Fruit fly (Drosophila melanogaster) whole organism, embryonic: ENCODE results near the gene Oscillin.

Experiments
- ATbp ChIP-seq: fragments of 200-800 bp; sonication (Bioruptor generic); optimal IDR thresholded peaks from 2 replicates; lab custom pipeline; 2017; ENCODE audit warnings: missing biosample characterization, mild to moderate bottlenecking, missing genetic modification characterization, missing genetic modification reagents
- Awh ChIP-seq: fragments of 200-800 bp; sonication (Bioruptor generic); IDR thresholded peaks from 2 replicates; pipeline ENCODE4, ENCODE4 v1.3.6; 2022; ENCODE audit warnings: missing biosample characterization, missing genetic modification characterization
- BEAF-32 ChIP-seq: fragments of 200-800 bp; sonication (Bioruptor generic); optimal IDR thresholded peaks from 3 replicates; lab custom pipeline; 2017; ENCODE audit warnings: missing biosample characterization, missing genetic modification characterization, mild to moderate bottlenecking, moderate library complexity, missing genetic modification reagents
- Bteb2 ChIP-seq: fragments of 200-800 bp; sonication (Bioruptor generic); optimal IDR thresholded peaks from 2 replicates; lab custom pipeline; 2016; ENCODE audit warnings: missing biosample characterization, missing genetic modification characterization
- CG10431 ChIP-seq: fragments of 200-800 bp; sonication (Bioruptor generic); optimal IDR thresholded peaks from 3 replicates; lab custom pipeline; 2018; ENCODE audit warnings: missing biosample characterization, mild to moderate bottlenecking, missing genetic modification characterization
- CG10654 ChIP-seq: fragments of 200-800 bp; sonication (Bioruptor generic); optimal IDR thresholded peaks from 2 replicates; lab custom pipeline; 2016; ENCODE audit warnings: missing biosample characterization, missing genetic modification characterization
- CG11696 ChIP-seq: fragments of 200-800 bp; sonication (Bioruptor generic); IDR thresholded peaks from 2 replicates; pipeline ENCODE4 v1.3.6; 2022; ENCODE audit warnings: missing biosample characterization, missing genetic modification characterization
- CG12744 ChIP-seq: fragments of 200-800 bp; sonication (Bioruptor generic); optimal IDR thresholded peaks from 2 replicates; lab custom pipeline; 2016; ENCODE audit warnings: missing biosample characterization, missing genetic modification characterization
- CG13894 ChIP-seq: fragments of 200-800 bp; sonication (Bioruptor generic); optimal IDR thresholded peaks from 3 replicates; lab custom pipeline; 2018; ENCODE audit warnings: missing biosample characterization, mild to moderate bottlenecking, missing genetic modification characterization, moderate library complexity
- CG14050 ChIP-seq: fragments of 200-800 bp; sonication (Bioruptor generic); IDR thresholded peaks from 3 replicates; pipeline ENCODE4 v1.3.6; 2022; ENCODE audit warnings: missing biosample characterization, missing genetic modification characterization
- CG1529 ChIP-seq: fragments of 200-800 bp; sonication (Bioruptor generic); optimal IDR thresholded peaks from 3 replicates; lab custom pipeline; 2018; ENCODE audit warnings: missing biosample characterization, missing genetic modification characterization
- CG18262 ChIP-seq: fragments of 200-800 bp; optimal IDR thresholded peaks from 3 replicates; lab custom pipeline; 2019; ENCODE audit warnings: missing biosample characterization, mild to moderate bottlenecking, missing genetic modification characterization, moderate library complexity
- CG2120 ChIP-seq: fragments of 200-800 bp; sonication (Bioruptor generic); optimal IDR thresholded peaks from 3 replicates; lab custom pipeline; 2016; ENCODE audit warnings: missing biosample characterization, missing genetic modification characterization
- CG2678 ChIP-seq: fragments of 200-800 bp; sonication (Bioruptor generic); optimal IDR thresholded peaks from 3 replicates; lab custom pipeline; 2019; ENCODE audit warnings: missing biosample characterization, mild to moderate bottlenecking, missing genetic modification characterization, moderate library complexity
- CG42726 ChIP-seq: fragments of 200-800 bp; sonication (Bioruptor generic); IDR thresholded peaks from 2 replicates; pipeline ENCODE4 v1.3.6; 2022; ENCODE audit warnings: missing biosample characterization, missing genetic modification characterization; ENCODE audit not compliant: partially characterized antibody
- CG4404 ChIP-seq: fragments of 200-800 bp; sonication (Bioruptor generic); IDR thresholded peaks from 2 replicates; pipeline ENCODE4 v1.3.6; 2022; ENCODE audit warnings: missing biosample characterization, missing genetic modification characterization
- CG6175 ChIP-seq: fragments of 200-800 bp; sonication (Bioruptor generic); IDR thresholded peaks from 3 replicates; pipeline ENCODE4 v1.3.6; 2022; ENCODE audit warnings: missing biosample characterization, missing genetic modification characterization
- CG6791 ChIP-seq: fragments of 200-800 bp; sonication (Bioruptor generic); IDR thresholded peaks from 3 replicates; pipeline ENCODE4 v1.3.6; 2022; ENCODE audit warnings: missing biosample characterization, missing genetic modification characterization; ENCODE audit not compliant: partially characterized antibody
- CG9932 ChIP-seq: fragments of 200-800 bp; sonication (Bioruptor generic); IDR thresholded peaks from 2 replicates; pipeline ENCODE4 v1.3.6; 2022; ENCODE audit warnings: missing biosample characterization, missing genetic modification characterization
- Deaf1 ChIP-seq: fragments of 200-800 bp; optimal IDR thresholded peaks from 3 replicates; lab custom pipeline; 2019; ENCODE audit warnings: missing biosample characterization, mild to moderate bottlenecking, missing genetic modification characterization, moderate library complexity
- Dp ChIP-seq: fragments of 200-800 bp; sonication (Bioruptor generic); optimal IDR thresholded peaks from 2 replicates; lab custom pipeline; 2018; ENCODE audit warnings: missing biosample characterization, mild to moderate bottlenecking, missing genetic modification characterization, moderate library complexity
- Fer2 ChIP-seq: fragments of 200-800 bp; sonication (Bioruptor generic); optimal IDR thresholded peaks from 2 replicates; lab custom pipeline; 2018; ENCODE audit warnings: missing biosample characterization, mild to moderate bottlenecking, missing genetic modification characterization, moderate library complexity
- Fer3 ChIP-seq: fragments of 200-800 bp; sonication (Bioruptor generic); optimal IDR thresholded peaks from 2 replicates; lab custom pipeline; 2018; ENCODE audit warnings: missing biosample characterization, mild to moderate bottlenecking, missing genetic modification characterization, moderate library complexity
- HmgZ ChIP-seq: fragments of 200-800 bp; sonication (Bioruptor generic); optimal IDR thresholded peaks from 2 replicates; lab custom pipeline; 2018; ENCODE audit warnings: missing biosample characterization, mild to moderate bottlenecking, missing genetic modification characterization
- Jarid2 ChIP-seq: fragments of 200-800 bp; sonication (Bioruptor generic); optimal IDR thresholded peaks from 3 replicates; lab custom pipeline; 2017; ENCODE audit warnings: mild to moderate bottlenecking, missing biosample characterization, missing genetic modification reagents, missing genetic modification characterization
- Max ChIP-seq: fragments of 200-800 bp; sonication (Bioruptor generic); optimal IDR thresholded peaks from 2 replicates; lab custom pipeline; 2016; ENCODE audit warnings: missing biosample characterization, mild to moderate bottlenecking, missing genetic modification characterization
- Mes4 ChIP-seq: fragments of 200-800 bp; sonication (Bioruptor generic); optimal IDR thresholded peaks from 2 replicates; lab custom pipeline; 2016; ENCODE audit warnings: missing biosample characterization, missing genetic modification characterization
- PHDP ChIP-seq: fragments of 200-800 bp; sonication (Bioruptor generic); optimal IDR thresholded peaks from 3 replicates; lab custom pipeline; 2018; ENCODE audit warnings: missing biosample characterization, mild to moderate bottlenecking, missing genetic modification characterization, moderate library complexity
- Ptx1 ChIP-seq: fragments of 200-800 bp; sonication (Bioruptor generic); IDR thresholded peaks from 2 replicates; pipeline ENCODE4 v1.3.6; 2022; ENCODE audit warnings: missing biosample characterization, missing genetic modification characterization
- Tbp ChIP-seq: fragments of >200 bp; optimal IDR thresholded peaks from 2 replicates; lab custom pipeline; 2018; ENCODE audit warnings: missing biosample characterization, missing genetic modification characterization
- chn ChIP-seq: fragments of 200-800 bp; sonication (Bioruptor generic); optimal IDR thresholded peaks from 2 replicates; lab custom pipeline; 2016; ENCODE audit warnings: missing biosample characterization, missing genetic modification characterization
- dm ChIP-seq: fragments of 200-800 bp; sonication (Bioruptor generic); optimal IDR thresholded peaks from 3 replicates; lab custom pipeline; 2016; ENCODE audit warnings: missing biosample characterization, missing genetic modification characterization
- dmrt99B ChIP-seq: fragments of 200-800 bp; sonication (Bioruptor generic); optimal IDR thresholded peaks from 2 replicates; lab custom pipeline; 2018; ENCODE audit warnings: missing biosample characterization, mild to moderate bottlenecking, missing genetic modification characterization, moderate library complexity
- gro ChIP-seq: fragments of 200-800 bp; sonication (Bioruptor generic); optimal IDR thresholded peaks from 2 replicates; lab custom pipeline; 2016; ENCODE audit warnings: missing biosample characterization, missing genetic modification characterization
- ham ChIP-seq: fragments of 200-800 bp; sonication (Bioruptor generic); IDR thresholded peaks from 2 replicates; pipeline ENCODE4 v1.3.6; 2022; ENCODE audit warnings: missing biosample characterization, missing genetic modification characterization
- hb ChIP-seq: fragments of 200-800 bp; sonication (Bioruptor generic); IDR thresholded peaks from 3 replicates; pipeline ENCODE4 v1.3.6; 2022; ENCODE audit warnings: missing biosample characterization, missing genetic modification characterization; ENCODE audit not compliant: partially characterized antibody
- ind ChIP-seq: fragments of 200-800 bp; sonication (Bioruptor generic); optimal IDR thresholded peaks from 3 replicates; lab custom pipeline; 2016; ENCODE audit warnings: missing biosample characterization, missing genetic modification characterization
- insv ChIP-seq, 2 experiments: fragments of 200-800 bp; sonication (Bioruptor generic); optimal IDR thresholded peaks; 3 replicates each; lab custom pipeline; 2016 to 2018; ENCODE audit warnings: missing biosample characterization in 2 of 2, missing genetic modification characterization in 2 of 2
- jing ChIP-seq: fragments of 200-800 bp; sonication (Bioruptor generic); optimal IDR thresholded peaks from 2 replicates; lab custom pipeline; 2018; ENCODE audit warnings: missing biosample characterization, mild to moderate bottlenecking, missing genetic modification characterization
- lmd ChIP-seq: fragments of 200-800 bp; sonication (Bioruptor generic); IDR thresholded peaks from 2 replicates; pipeline ENCODE4 v1.3.6; 2022; ENCODE audit warnings: missing biosample characterization, missing genetic modification characterization
- luna ChIP-seq: fragments of 200-800 bp; sonication (Bioruptor generic); optimal IDR thresholded peaks from 2 replicates; lab custom pipeline; 2016; ENCODE audit warnings: missing biosample characterization, missing genetic modification characterization
- nau ChIP-seq: fragments of 200-800 bp; sonication (Bioruptor generic); optimal IDR thresholded peaks from 3 replicates; lab custom pipeline; 2017; ENCODE audit warnings: missing biosample characterization, mild to moderate bottlenecking, missing genetic modification characterization, missing genetic modification reagents
- onecut ChIP-seq: fragments of 200-800 bp; sonication (Bioruptor generic); IDR thresholded peaks from 2 replicates; pipeline ENCODE4 v1.3.6; 2022; ENCODE audit warnings: missing biosample characterization, missing genetic modification characterization
- pnt ChIP-seq: fragments of 200-800 bp; sonication (Bioruptor generic); optimal IDR thresholded peaks from 3 replicates; lab custom pipeline; 2016; ENCODE audit warnings: missing biosample characterization, missing genetic modification characterization
- repo ChIP-seq: fragments of 200-800 bp; sonication (Bioruptor generic); optimal IDR thresholded peaks from 2 replicates; lab custom pipeline; 2016; ENCODE audit warnings: missing biosample characterization, missing genetic modification characterization
- so ChIP-seq: fragments of 200-800 bp; sonication (Bioruptor generic); IDR thresholded peaks from 3 replicates; pipeline ENCODE4 v1.3.6; 2022; ENCODE audit warnings: missing biosample characterization, missing genetic modification characterization
- trh ChIP-seq: fragments of 200-800 bp; sonication (Bioruptor generic); optimal IDR thresholded peaks from 2 replicates; lab custom pipeline; 2016; ENCODE audit warnings: missing biosample characterization, missing genetic modification characterization
- usp ChIP-seq: fragments of >200 bp; optimal IDR thresholded peaks from 2 replicates; lab custom pipeline; 2017; ENCODE audit warnings: missing biosample characterization, missing genetic modification characterization
- vfl ChIP-seq: fragments of 200-800 bp; sonication (Bioruptor generic); optimal IDR thresholded peaks from 2 replicates; lab custom pipeline; 2016; ENCODE audit warnings: missing biosample characterization, missing genetic modification characterization
- wdn ChIP-seq: fragments of 200-800 bp; sonication (Bioruptor generic); IDR thresholded peaks from 2 replicates; pipeline ENCODE4 v1.3.6; 2022; ENCODE audit warnings: missing biosample characterization, missing genetic modification characterization

Gene Oscillin

dm6 chr2L:5523848-5524473 lies 22.9 kb upstream of the Oscillin start, which contains the start of the genes Vps52 and Elp4 (continued):
- TF ChIP-seq Fer3 (tag; lab: Kevin White, UChicago) (peak; percentile 82), CG2678 (no peak), CG11696 (GFP tag; lab: Robert Waterston, UW) (no peak), pnt (peak; percentile 20), dm (GFP tag; lab: Kevin White, UChicago) (peak; percentile 43), chn (GFP tag; lab: Kevin White, UChicago) (peak; percentile 40), Ptx1 (GFP tag; lab: Robert Waterston, UW) (peak; percentile 68), nau (GFP tag; lab: Kevin White, UChicago) (no peak), CG10654 (GFP tag; lab: Kevin White, UChicago) (peak; percentile 65), Jarid2 (no peak), PHDP (tag; lab: Kevin White, UChicago) (peak; percentile 77), insv (GFP tag; optimal IDR thresholded peaks at IDR 0.05; lab: Kevin White, UChicago) (peak in 1 of 2 experiments; percentile 51), CG42726 (GFP tag; lab: Robert Waterston, UW) (peak; percentile 46; the same call in 1 of the 2 replicates), luna (no peak), dmrt99B (tag; lab: Kevin White, UChicago) (no peak), so (GFP tag; lab: Robert Waterston, UW) (peak; percentile 64; the same call in 1 of the 3 replicates), hb (peak; percentile 83), Bteb2 (GFP tag; lab: Kevin White, UChicago) (peak; percentile 68), ATbp (no peak), CG9932 (GFP tag; lab: Robert Waterston, UW) (peak; percentile 76), CG13894 (tag; lab: Kevin White, UChicago) (peak; percentile 78), CG18262 (tag; lab: Kevin White, UChicago) (peak; percentile 81), Dp (GFP tag; lab: Kevin White, UChicago) (peak; percentile 30), Mes4 (GFP tag; lab: Kevin White, UChicago) (peak; percentile 17), jing (GFP tag; lab: Kevin White, UChicago) (no peak), BEAF-32 (GFP tag; lab: Kevin White, UChicago) (peak; percentile 80), Fer2 (peak; percentile 71), HmgZ (tag; lab: Kevin White, UChicago) (peak; percentile 66), CG6791 (GFP tag; lab: Robert Waterston, UW) (peak; percentile 80), CG4404 (GFP tag; lab: Robert Waterston, UW) (peak; percentile 50; the same call in 1 of the 2 replicates), lmd (GFP tag; lab: Robert Waterston, UW) (peak; percentile 70), CG1529 (GFP tag; lab: Kevin White, UChicago) (peak; percentile 27), ind (GFP tag; lab: Kevin White, UChicago) (peak; percentile 78), gro (peak; percentile 56), ham (GFP tag; lab: Robert Waterston, UW) (no peak), Deaf1 (tag; lab: Kevin White, UChicago) (peak; percentile 51), vfl (GFP tag; lab: Kevin White, UChicago) (peak; percentile 37), trh (GFP tag; lab: Kevin White, UChicago) (peak; percentile 66), CG12744 (peak; percentile 42), repo (GFP tag; lab: Kevin White, UChicago) (no peak), CG6175 (GFP tag; lab: Robert Waterston, UW) (no peak), Max (GFP tag; lab: Kevin White, UChicago) (peak; percentile 48), Awh (GFP tag; lab: Robert Waterston, UW) (no peak), CG10431 (GFP tag; lab: Kevin White, UChicago) (peak; percentile 35), usp (GFP tag; lab: Kevin White, UChicago) (no peak), onecut (0 out of 2 replicates have a peak, but pooled peaks have one; percentile 41), Tbp (GFP tag; lab: Kevin White, UChicago) (no peak), wdn (GFP tag; lab: Robert Waterston, UW) (peak; percentile 63), CG2120 (peak; percentile 84), CG14050 (GFP tag; lab: Robert Waterston, UW) (peak; percentile 27; the same call in 2 of the 3 replicates)
